Fruit fly (Drosophila melanogaster) whole organism, pupa: ENCODE results near the gene eIF5B.
A peak's percentile ranks its signal among the peaks of the same experiment; 100 is the strongest.

Experiments used
- CG10348 ChIP-seq: fragments of 200-800 bp; sonication (Bioruptor generic); IDR thresholded peaks from 2 replicates; pipeline ENCODE4 v1.3.6; 2022; ENCODE audit warnings: missing biosample characterization, missing genetic modification characterization
- CG12605 ChIP-seq: fragments of 200-800 bp; sonication (Bioruptor generic); IDR thresholded peaks from 2 replicates; pipeline ENCODE4 v1.3.6; 2022; ENCODE audit warnings: missing biosample characterization, missing genetic modification characterization
- CG13204 ChIP-seq: fragments of 200-800 bp; sonication (Bioruptor generic); optimal IDR thresholded peaks from 2 replicates; lab custom pipeline; 2018; ENCODE audit warnings: missing biosample characterization, mild to moderate bottlenecking, missing genetic modification characterization, moderate library complexity
- CG14655 ChIP-seq: fragments of 200-800 bp; sonication (Bioruptor generic); optimal IDR thresholded peaks from 3 replicates; lab custom pipeline; 2017; ENCODE audit warnings: mild to moderate bottlenecking, missing biosample characterization, missing genetic modification reagents, missing genetic modification characterization
- CG15710 ChIP-seq: fragments of 200-800 bp; sonication (Bioruptor generic); optimal IDR thresholded peaks from 2 replicates; lab custom pipeline; 2018; ENCODE audit warnings: missing biosample characterization, mild to moderate bottlenecking, missing genetic modification characterization, moderate library complexity
- CG17806 ChIP-seq: fragments of 200-800 bp; sonication (Bioruptor generic); optimal IDR thresholded peaks from 2 replicates; lab custom pipeline; 2018; ENCODE audit warnings: missing biosample characterization, mild to moderate bottlenecking, missing genetic modification characterization, moderate library complexity
- CG32121 ChIP-seq: fragments of 200-800 bp; sonication (Bioruptor generic); IDR thresholded peaks from 2 replicates; pipeline ENCODE4 v1.3.6; 2022; ENCODE audit warnings: missing biosample characterization, missing genetic modification characterization
- CG34367 ChIP-seq: fragments of 200-800 bp; sonication (Bioruptor generic); optimal IDR thresholded peaks from 2 replicates; lab custom pipeline; 2018; ENCODE audit warnings: missing biosample characterization, mild to moderate bottlenecking, missing genetic modification characterization
- CG4496 ChIP-seq: fragments of 200-800 bp; sonication (Bioruptor generic); IDR thresholded peaks from 3 replicates; pipeline ENCODE4 v1.3.6; 2022; ENCODE audit warnings: missing biosample characterization, missing genetic modification characterization
- CG8159 ChIP-seq: fragments of 200-800 bp; sonication (Bioruptor generic); optimal IDR thresholded peaks from 3 replicates; lab custom pipeline; 2018; ENCODE audit warnings: missing biosample characterization, mild to moderate bottlenecking, missing genetic modification characterization, moderate library complexity
- CG8301 ChIP-seq: fragments of 200-800 bp; sonication (Bioruptor generic); optimal IDR thresholded peaks from 2 replicates; lab custom pipeline; 2018; ENCODE audit warnings: missing biosample characterization, mild to moderate bottlenecking, missing genetic modification characterization
- CG9948 ChIP-seq: fragments of 200-800 bp; sonication (Bioruptor generic); optimal IDR thresholded peaks from 2 replicates; lab custom pipeline; 2018; ENCODE audit warnings: missing biosample characterization, mild to moderate bottlenecking, missing genetic modification characterization, moderate library complexity
- D1 ChIP-seq: fragments of 200-800 bp; sonication (Bioruptor generic); optimal IDR thresholded peaks from 2 replicates; lab custom pipeline; 2018; ENCODE audit warnings: missing biosample characterization, mild to moderate bottlenecking, missing genetic modification characterization, moderate library complexity
- EcR ChIP-seq: fragments of 200-800 bp; sonication (Bioruptor generic); optimal IDR thresholded peaks from 3 replicates; lab custom pipeline; 2019; ENCODE audit warnings: missing biosample characterization, missing genetic modification characterization, mild to moderate bottlenecking, moderate library complexity, missing genetic modification reagents
- Ets98B ChIP-seq: fragments of 200-800 bp; sonication (Bioruptor generic); IDR thresholded peaks from 2 replicates; pipeline ENCODE4 v1.3.6; 2022; ENCODE audit warnings: missing biosample characterization, missing genetic modification characterization
- Pif1A ChIP-seq: fragments of 200-800 bp; sonication (Bioruptor generic); optimal IDR thresholded peaks from 3 replicates; lab custom pipeline; 2016; ENCODE audit warnings: missing biosample characterization, missing genetic modification characterization
- Pif1B ChIP-seq: fragments of 200-800 bp; sonication (Bioruptor generic); optimal IDR thresholded peaks from 3 replicates; lab custom pipeline; 2016; ENCODE audit warnings: missing biosample characterization, missing genetic modification characterization
- Snoo ChIP-seq: fragments of 200-800 bp; sonication (Bioruptor generic); optimal IDR thresholded peaks from 3 replicates; lab custom pipeline; 2017; ENCODE audit warnings: missing biosample characterization, mild to moderate bottlenecking, missing genetic modification characterization, inconsistent platforms
- fd96Ca ChIP-seq: fragments of 200-800 bp; sonication (Bioruptor generic); IDR thresholded peaks from 3 replicates; pipeline ENCODE4 v1.3.6; 2022; ENCODE audit warnings: missing biosample characterization, missing genetic modification characterization
- gl ChIP-seq: fragments of 200-800 bp; sonication (Bioruptor generic); optimal IDR thresholded peaks from 2 replicates; lab custom pipeline; 2018; ENCODE audit warnings: missing biosample characterization, mild to moderate bottlenecking, missing genetic modification characterization
- rn ChIP-seq: fragments of 200-800 bp; sonication (Bioruptor generic); IDR thresholded peaks from 2 replicates; pipeline ENCODE4 v1.3.6; 2022; ENCODE audit warnings: missing biosample characterization, missing genetic modification characterization

The eIF5B gene

dm6 chr3L:3383965-3384595 is 76.7 kb downstream of the eIF5B start:
- TF ChIP-seq Snoo (tag; lab: Kevin White, UChicago): no peak
- TF ChIP-seq fd96Ca (GFP tag; lab: Robert Waterston, UW): no peak
- TF ChIP-seq CG13204: peak; percentile 58
- peak; percentile 87 for TF ChIP-seq EcR (GFP tag; lab: Kevin White, UChicago)
- TF ChIP-seq CG12605 (GFP tag; lab: Robert Waterston, UW): peak; percentile 28; the same call in 1 of the 2 replicates

- peak; percentile 44; the same call in 2 of the 3 replicates for TF ChIP-seq fd96Ca (GFP tag; lab: Robert Waterston, UW)
- TF ChIP-seq CG8301 (tag; lab: Kevin White, UChicago): peak; percentile 79
- TF ChIP-seq Snoo (tag; lab: Kevin White, UChicago): no peak
- peak; percentile 72 for TF ChIP-seq Ets98B
- 0 out of 2 replicates have a peak, but pooled peaks have one; percentile 33 for TF ChIP-seq CG10348 (GFP tag; lab: Robert Waterston, UW)
- TF ChIP-seq CG14655 (GFP tag; lab: Kevin White, UChicago): peak; percentile 65
- no peak for TF ChIP-seq EcR (GFP tag; lab: Kevin White, UChicago)
- peak; percentile 83 for TF ChIP-seq CG4496 (GFP tag; lab: Robert Waterston, UW)
- TF ChIP-seq CG34367 (tag; lab: Kevin White, UChicago): peak; percentile 45
- peak; percentile 57 for TF ChIP-seq CG17806
- TF ChIP-seq CG32121: peak; percentile 56
- TF ChIP-seq gl (tag; lab: Kevin White, UChicago): no peak
- peak; percentile 58 for TF ChIP-seq CG9948 (tag; lab: Kevin White, UChicago)
- no peak for TF ChIP-seq D1 (tag; lab: Kevin White, UChicago)
- TF ChIP-seq CG8159 (tag; lab: Kevin White, UChicago): peak; percentile 69
- TF ChIP-seq rn: no peak
- TF ChIP-seq Pif1A: peak; percentile 34
- TF ChIP-seq Pif1B: peak; percentile 11
- peak; percentile 70 for TF ChIP-seq CG12605 (GFP tag; lab: Robert Waterston, UW)
- no peak for TF ChIP-seq CG13204
- peak; percentile 54 for TF ChIP-seq CG15710 (tag; lab: Kevin White, UChicago)
- TF ChIP-seq, all 21 proteins: peak for 15
Measured at dm6 chr3L:3382489-3382879, 78.3 kb downstream of the eIF5B start.

DNA sequence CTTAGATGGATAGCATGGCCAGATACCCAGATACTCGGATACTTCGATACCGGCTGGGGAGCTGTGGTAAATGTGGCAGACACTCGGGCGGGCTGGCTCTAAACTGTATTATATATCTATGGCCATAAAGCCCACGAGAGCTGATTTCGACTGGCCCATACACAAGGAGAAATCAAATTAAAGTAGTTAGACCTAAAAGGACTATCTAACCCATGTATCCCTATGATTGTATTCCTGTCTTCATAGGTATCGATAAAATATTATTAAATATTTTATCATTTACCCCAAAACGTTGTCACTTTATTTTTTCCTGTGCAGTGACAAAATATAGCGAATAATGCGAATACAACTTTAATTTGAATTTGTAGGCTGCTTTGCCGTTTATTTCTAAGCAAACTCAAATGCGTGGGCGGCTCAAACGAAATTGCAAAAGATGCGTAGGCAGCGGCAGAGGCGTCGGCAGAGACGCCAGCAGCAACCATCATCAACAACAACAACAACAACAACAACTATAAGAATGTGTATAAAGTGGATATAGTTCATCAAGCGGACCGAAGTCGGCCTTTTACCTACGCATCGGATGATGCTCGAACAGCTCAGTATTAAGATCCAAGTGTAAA is 78.8 kb downstream of the eIF5B start:
- no peak for TF ChIP-seq CG34367 (tag; lab: Kevin White, UChicago)
- peak; percentile 69 for TF ChIP-seq Ets98B
- TF ChIP-seq rn: peak; percentile 41; the same call in 1 of the 2 replicates
- peak; percentile 30 for TF ChIP-seq CG8301 (tag; lab: Kevin White, UChicago)
- TF ChIP-seq CG32121: peak; percentile 71
- TF ChIP-seq D1 (tag; lab: Kevin White, UChicago): no peak
- no peak for TF ChIP-seq Pif1B
- TF ChIP-seq CG8159 (tag; lab: Kevin White, UChicago): no peak
- TF ChIP-seq CG4496 (GFP tag; lab: Robert Waterston, UW): peak; percentile 74
- TF ChIP-seq CG12605 (GFP tag; lab: Robert Waterston, UW): 0 out of 2 replicates have a peak, but pooled peaks have one; percentile 52
- peak; percentile 13 for TF ChIP-seq CG14655 (GFP tag; lab: Kevin White, UChicago)
- TF ChIP-seq CG10348 (GFP tag; lab: Robert Waterston, UW): 0 out of 2 replicates have a peak, but pooled peaks have one; percentile 31
- TF ChIP-seq fd96Ca (GFP tag; lab: Robert Waterston, UW): no peak; the same call in 2 of the 3 replicates

- TF ChIP-seq CG12605 (GFP tag; lab: Robert Waterston, UW): no peak
- peak; percentile 50 for TF ChIP-seq Pif1A
- peak; percentile 75 for TF ChIP-seq Ets98B
- no peak for TF ChIP-seq CG13204
- TF ChIP-seq fd96Ca (GFP tag; lab: Robert Waterston, UW): peak; percentile 72
- TF ChIP-seq CG14655 (GFP tag; lab: Kevin White, UChicago): no peak
- peak; percentile 44 for TF ChIP-seq EcR (GFP tag; lab: Kevin White, UChicago)
- no peak for TF ChIP-seq CG15710 (tag; lab: Kevin White, UChicago)
- no peak for TF ChIP-seq CG34367 (tag; lab: Kevin White, UChicago)
- peak; percentile 68; the same call in 1 of the 2 replicates for TF ChIP-seq CG32121
- no peak for TF ChIP-seq Snoo (tag; lab: Kevin White, UChicago)
- no peak for TF ChIP-seq CG9948 (tag; lab: Kevin White, UChicago)
- TF ChIP-seq D1 (tag; lab: Kevin White, UChicago): no peak
- peak; percentile 64; the same call in 2 of the 3 replicates for TF ChIP-seq CG4496 (GFP tag; lab: Robert Waterston, UW)
- TF ChIP-seq CG17806: no peak
- no peak for TF ChIP-seq CG8159 (tag; lab: Kevin White, UChicago)
- peak; percentile 62 for TF ChIP-seq CG8301 (tag; lab: Kevin White, UChicago)
- TF ChIP-seq rn: no peak
- peak; percentile 34; the same call in 1 of the 2 replicates for TF ChIP-seq CG10348 (GFP tag; lab: Robert Waterston, UW)
- peak; percentile 40 for TF ChIP-seq Pif1B
Measured at dm6 chr3L:3380225-3381043, 80.3 kb downstream of the eIF5B start.
